Fruit fly (Drosophila melanogaster): ENCODE data around the gene RpL8.

DNA sequence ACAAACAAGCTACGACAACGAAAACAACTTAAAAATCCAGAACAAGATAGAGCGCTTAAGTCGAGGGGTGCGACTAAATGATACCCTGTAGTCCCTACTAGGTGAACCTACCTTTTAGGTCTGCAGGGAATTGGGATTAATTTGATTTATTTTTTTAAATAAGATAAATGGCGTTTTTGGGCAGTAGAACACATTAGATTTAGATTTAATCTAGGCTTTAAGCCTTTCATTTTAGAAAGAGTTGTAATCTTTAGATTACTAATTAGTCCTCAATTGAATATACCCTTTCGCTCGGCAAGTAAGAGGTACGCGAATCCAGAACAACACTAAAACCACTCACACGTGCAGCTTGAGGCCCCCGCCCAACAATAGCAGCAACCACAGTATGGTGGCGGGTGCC, 27.0 kb downstream of the RpL8 start:
- no peak for TF ChIP-seq ttk (optimal IDR thresholded peaks at IDR 0.05)
- TF ChIP-seq h (optimal IDR thresholded peaks at IDR 0.05): no peak
